Fruit fly (Drosophila melanogaster) whole organism, embryonic: ENCODE measurements around the gene CG13898.

Experiments used
- Bgb ChIP-seq: fragments of 200-800 bp; sonication (Bioruptor generic); IDR thresholded peaks from 2 replicates; pipeline ENCODE4 v1.3.6; 2022; ENCODE audit warnings: missing biosample characterization, missing genetic modification characterization; ENCODE audit not compliant: partially characterized antibody
- CG1024 ChIP-seq: fragments of 200-800 bp; sonication (Bioruptor generic); IDR thresholded peaks from 2 replicates; pipeline ENCODE4 v1.3.6; 2022; ENCODE audit warnings: missing biosample characterization, missing genetic modification characterization
- CG10979 ChIP-seq: fragments of 200-800 bp; sonication (Bioruptor generic); optimal IDR thresholded peaks from 2 replicates; lab custom pipeline; 2018; ENCODE audit warnings: missing biosample characterization, mild to moderate bottlenecking, missing genetic modification characterization, moderate library complexity
- CG11504 ChIP-seq: fragments of 200-800 bp; sonication (Bioruptor generic); optimal IDR thresholded peaks from 3 replicates; lab custom pipeline; 2019; ENCODE audit warnings: missing biosample characterization, mild to moderate bottlenecking, missing genetic modification characterization, moderate library complexity
- CG1529 ChIP-seq: fragments of 200-800 bp; sonication (Bioruptor generic); optimal IDR thresholded peaks from 3 replicates; lab custom pipeline; 2018; ENCODE audit warnings: missing biosample characterization, missing genetic modification characterization
- CG17328 ChIP-seq: fragments of 200-800 bp; sonication (Bioruptor generic); IDR thresholded peaks from 2 replicates; pipeline ENCODE4 v1.3.6; 2022; ENCODE audit warnings: missing biosample characterization, missing genetic modification characterization
- CG17359 ChIP-seq: fragments of 200-800 bp; sonication (Bioruptor generic); optimal IDR thresholded peaks from 3 replicates; lab custom pipeline; 2018; ENCODE audit warnings: missing biosample characterization, mild to moderate bottlenecking, missing genetic modification characterization, moderate library complexity
- CG17361 ChIP-seq: fragments of 200-800 bp; sonication (Bioruptor generic); IDR thresholded peaks from 3 replicates; pipeline ENCODE4 v1.3.6; 2022; ENCODE audit warnings: missing biosample characterization, missing genetic modification characterization
- CG18262 ChIP-seq: fragments of 200-800 bp; optimal IDR thresholded peaks from 3 replicates; lab custom pipeline; 2019; ENCODE audit warnings: missing biosample characterization, mild to moderate bottlenecking, missing genetic modification characterization, moderate library complexity
- CG18599 ChIP-seq: fragments of 200-800 bp; sonication (Bioruptor generic); optimal IDR thresholded peaks from 3 replicates; lab custom pipeline; 2017; ENCODE audit warnings: missing biosample characterization, missing genetic modification characterization, mild to moderate bottlenecking, moderate library complexity, missing genetic modification reagents
- CG2712 ChIP-seq: fragments of 200-800 bp; optimal IDR thresholded peaks from 3 replicates; lab custom pipeline; 2019; ENCODE audit warnings: missing biosample characterization, mild to moderate bottlenecking, missing genetic modification characterization, moderate library complexity
- CG34224 ChIP-seq: fragments of 200-800 bp; sonication (Bioruptor generic); IDR thresholded peaks from 3 replicates; pipeline ENCODE4 v1.3.6; 2022; ENCODE audit warnings: missing biosample characterization, missing genetic modification characterization; ENCODE audit not compliant: partially characterized antibody
- CG8089 ChIP-seq: fragments of 200-800 bp; sonication (Bioruptor generic); optimal IDR thresholded peaks from 3 replicates; lab custom pipeline; 2016; ENCODE audit warnings: missing biosample characterization, missing genetic modification characterization
- Dbx ChIP-seq: fragments of 200-800 bp; sonication (Bioruptor generic); IDR thresholded peaks from 3 replicates; pipeline ENCODE4 v1.3.6; 2022; ENCODE audit warnings: missing biosample characterization, missing genetic modification characterization
- Doc2 ChIP-seq: fragments of 200-800 bp; sonication (Bioruptor generic); IDR thresholded peaks from 2 replicates; pipeline ENCODE4 v1.3.6; 2022; ENCODE audit warnings: missing biosample characterization, missing genetic modification characterization
- Eip74EF ChIP-seq, 2 experiments: fragments of 200-800 bp in 1 of 2; fragments of >200 bp in 1 of 2; sonication (Bioruptor generic) in 1 of 2; optimal IDR thresholded peaks; 2 replicates each; lab custom pipeline; 2017 to 2019; ENCODE audit warnings: missing biosample characterization in 2 of 2, missing genetic modification characterization in 2 of 2, mild to moderate bottlenecking in 1 of 2, moderate library complexity in 1 of 2
- Ets65A ChIP-seq: fragments of 200-800 bp; sonication (Bioruptor generic); peaks from one replicate; lab custom pipeline; 2016; ENCODE audit warnings: missing biosample characterization, missing genetic modification characterization
- H15 ChIP-seq: fragments of 200-800 bp; sonication (Bioruptor generic); IDR thresholded peaks from 3 replicates; pipeline ENCODE4 v1.3.6; 2022; ENCODE audit warnings: missing biosample characterization, missing genetic modification characterization
- HLH3B ChIP-seq: fragments of 200-800 bp; sonication (Bioruptor generic); IDR thresholded peaks from 2 replicates; pipeline ENCODE4 v1.3.6; 2022; ENCODE audit warnings: missing biosample characterization, missing genetic modification characterization
- Hr3 ChIP-seq: fragments of 200-800 bp; sonication (Bioruptor generic); optimal IDR thresholded peaks from 3 replicates; lab custom pipeline; 2016; ENCODE audit warnings: missing biosample characterization, missing genetic modification characterization
- Hr51 ChIP-seq, 2 experiments: fragments of 200-800 bp; sonication (Bioruptor generic); optimal IDR thresholded peaks; 2 replicates in 1 of 2; 3 replicates in 1 of 2; lab custom pipeline; 2016 to 2018; ENCODE audit warnings: missing biosample characterization in 2 of 2, missing genetic modification characterization in 2 of 2, mild to moderate bottlenecking in 1 of 2, moderate library complexity in 1 of 2
- Lim3 ChIP-seq: fragments of 200-800 bp; sonication (Bioruptor generic); IDR thresholded peaks from 2 replicates; pipeline ENCODE4 v1.3.6; 2022; ENCODE audit warnings: missing biosample characterization, missing genetic modification characterization
- PHDP ChIP-seq: fragments of 200-800 bp; sonication (Bioruptor generic); optimal IDR thresholded peaks from 3 replicates; lab custom pipeline; 2018; ENCODE audit warnings: missing biosample characterization, mild to moderate bottlenecking, missing genetic modification characterization, moderate library complexity
- Ptx1 ChIP-seq: fragments of 200-800 bp; sonication (Bioruptor generic); IDR thresholded peaks from 2 replicates; pipeline ENCODE4 v1.3.6; 2022; ENCODE audit warnings: missing biosample characterization, missing genetic modification characterization
- Rx ChIP-seq: fragments of 200-800 bp; sonication (Bioruptor generic); IDR thresholded peaks from 2 replicates; pipeline ENCODE4 v1.3.6; 2022; ENCODE audit warnings: missing biosample characterization, missing genetic modification characterization
- Sox100B ChIP-seq: fragments of 200-800 bp; sonication (Bioruptor generic); optimal IDR thresholded peaks from 3 replicates; lab custom pipeline; 2018; ENCODE audit warnings: missing biosample characterization, mild to moderate bottlenecking, missing genetic modification characterization
- Sox102F ChIP-seq: fragments of 200-800 bp; sonication (Bioruptor generic); optimal IDR thresholded peaks from 2 replicates; lab custom pipeline; 2018; ENCODE audit warnings: missing biosample characterization, mild to moderate bottlenecking, missing genetic modification characterization, moderate library complexity
- Usf ChIP-seq: fragments of 200-800 bp; sonication (Bioruptor generic); optimal IDR thresholded peaks from 2 replicates; lab custom pipeline; 2017; ENCODE audit warnings: missing genotype, missing biosample characterization, missing genetic modification characterization
- az2 ChIP-seq: fragments of 200-800 bp; sonication (Bioruptor generic); optimal IDR thresholded peaks from 3 replicates; lab custom pipeline; 2016; ENCODE audit warnings: missing biosample characterization, missing genetic modification characterization
- br ChIP-seq: fragments of >200 bp; optimal IDR thresholded peaks from 2 replicates; lab custom pipeline; 2017
- fu2 ChIP-seq: fragments of 200-800 bp; sonication (Bioruptor generic); optimal IDR thresholded peaks from 2 replicates; lab custom pipeline; 2016; ENCODE audit warnings: missing biosample characterization, missing genetic modification characterization
- gcm ChIP-seq: fragments of 200-800 bp; sonication (Bioruptor generic); optimal IDR thresholded peaks from 2 replicates; lab custom pipeline; 2019; ENCODE audit warnings: missing biosample characterization, mild to moderate bottlenecking, missing genetic modification characterization, moderate library complexity
- her ChIP-seq: fragments of 200-800 bp; sonication (Bioruptor generic); optimal IDR thresholded peaks from 2 replicates; lab custom pipeline; 2016; ENCODE audit warnings: missing biosample characterization, missing genetic modification characterization
- hkb ChIP-seq, 2 experiments: fragments of 200-800 bp in 1 of 2; fragments of >200 bp in 1 of 2; sonication (Bioruptor generic) in 1 of 2; IDR thresholded peaks in 1 of 2; optimal IDR thresholded peaks in 1 of 2; 2 replicates each; pipeline versions ENCODE4 v1.3.6 to Lab custom; 2017 to 2022; ENCODE audit warnings: missing biosample characterization in 1 of 2, missing genetic modification characterization in 1 of 2
- jing ChIP-seq: fragments of 200-800 bp; sonication (Bioruptor generic); optimal IDR thresholded peaks from 2 replicates; lab custom pipeline; 2018; ENCODE audit warnings: missing biosample characterization, mild to moderate bottlenecking, missing genetic modification characterization
- nom ChIP-seq: fragments of 200-800 bp; sonication (Bioruptor generic); optimal IDR thresholded peaks from 2 replicates; lab custom pipeline; 2017; ENCODE audit warnings: missing biosample characterization, missing genetic modification characterization, mild to moderate bottlenecking, moderate library complexity, missing genetic modification reagents
- phol ChIP-seq: fragments of 200-800 bp; sonication (Bioruptor generic); optimal IDR thresholded peaks from 3 replicates; lab custom pipeline; 2018; ENCODE audit warnings: missing biosample characterization, mild to moderate bottlenecking, missing genetic modification characterization, moderate library complexity
- row ChIP-seq: fragments of 200-800 bp; sonication (Bioruptor generic); IDR thresholded peaks from 3 replicates; pipeline ENCODE4 v1.3.6; 2022; ENCODE audit warnings: missing biosample characterization, missing genetic modification characterization
- sc ChIP-seq, 3 experiments: fragments of >200 bp in 2 of 3; fragments of 200-800 bp in 1 of 3; sonication (Bioruptor generic) in 1 of 3; optimal IDR thresholded peaks; 2 replicates in 2 of 3; 3 replicates in 1 of 3; lab custom pipeline; 2017; ENCODE audit warnings: mild to moderate bottlenecking in 1 of 3, missing biosample characterization in 1 of 3, missing genetic modification characterization in 1 of 3, missing genetic modification reagents in 1 of 3
- sens ChIP-seq: fragments of 200-800 bp; sonication (Bioruptor generic); peaks from one replicate; lab custom pipeline; 2016; ENCODE audit warnings: missing biosample characterization, missing genetic modification characterization
- slp2 ChIP-seq: fragments of 200-800 bp; sonication (Bioruptor generic); optimal IDR thresholded peaks from 2 replicates; lab custom pipeline; 2016; ENCODE audit warnings: missing biosample characterization, missing genetic modification characterization
- tap ChIP-seq: fragments of 200-800 bp; optimal IDR thresholded peaks from 3 replicates; lab custom pipeline; 2019; ENCODE audit warnings: missing biosample characterization, mild to moderate bottlenecking, missing genetic modification characterization, moderate library complexity
- vvl ChIP-seq: fragments of 200-800 bp; sonication (Bioruptor generic); IDR thresholded peaks from 2 replicates; pipeline ENCODE4 v1.3.6; 2022; ENCODE audit warnings: missing biosample characterization, missing genetic modification characterization

CG13898 gene

dm6 chr3L:813229-813837 lies 9.5 kb upstream of the CG13898 start (continued):
- TF ChIP-seq CG11504 (tag; lab: Kevin White, UChicago) (peak; percentile 43), CG1529 (GFP tag; lab: Kevin White, UChicago) (no peak), CG8089 (GFP tag; lab: Kevin White, UChicago) (no peak), Ets65A (peak; percentile 24), HLH3B (GFP tag; lab: Robert Waterston, UW) (peak; percentile 43; the same call in 1 of the 2 replicates), Sox100B (GFP tag; lab: Kevin White, UChicago) (no peak), sens (GFP tag; lab: Kevin White, UChicago) (peak; percentile 92), Rx (GFP tag; lab: Robert Waterston, UW) (0 out of 2 replicates have a peak, but pooled peaks have one; percentile 29), CG17328 (GFP tag; lab: Robert Waterston, UW) (0 out of 2 replicates have a peak, but pooled peaks have one; percentile 30), hkb (optimal IDR thresholded peaks at IDR 0.05; lab: Kevin White, UChicago) (no peak), hkb (GFP tag; IDR thresholded peaks at IDR 0.05; lab: Robert Waterston, UW) (0 out of 2 replicates have a peak, but pooled peaks have one; percentile 18), tap (tag; lab: Kevin White, UChicago) (peak; percentile 1), Usf (GFP tag; lab: Kevin White, UChicago) (no peak), CG1024 (GFP tag; lab: Robert Waterston, UW) (peak; percentile 8; the same call in 1 of the 2 replicates), Sox102F (GFP tag; lab: Kevin White, UChicago) (peak; percentile 56), CG17359 (tag; lab: Kevin White, UChicago) (peak; percentile 48), CG34224 (no peak), her (no peak), Hr3 (GFP tag; lab: Kevin White, UChicago) (no peak), CG17361 (GFP tag; lab: Robert Waterston, UW) (0 out of 3 replicates have a peak, but pooled peaks have one; percentile 14), Ptx1 (0 out of 2 replicates have a peak, but pooled peaks have one; percentile 26), phol (peak; percentile 32), nom (peak; percentile 58), CG18599 (GFP tag; lab: Kevin White, UChicago) (no peak), az2 (GFP tag; lab: Kevin White, UChicago) (peak; percentile 16), H15 (no peak), slp2 (GFP tag; lab: Kevin White, UChicago) (peak; percentile 1), fu2 (no peak), Dbx (no peak), br (lab: Kevin White, UChicago) (no peak), vvl (GFP tag; lab: Robert Waterston, UW) (0 out of 2 replicates have a peak, but pooled peaks have one; percentile 30), CG18262 (peak; percentile 42), CG10979 (tag; lab: Kevin White, UChicago) (peak; percentile 19), jing (GFP tag; lab: Kevin White, UChicago) (no peak), Hr51 (GFP tag; optimal IDR thresholded peaks at IDR 0.05; lab: Kevin White, UChicago) (peak in 1 of 2 experiments; percentile 15), Doc2 (GFP tag; lab: Robert Waterston, UW) (no peak), row (peak; percentile 23; the same call in 1 of the 3 replicates), gcm (peak; percentile 7), CG2712 (tag; lab: Kevin White, UChicago) (peak; percentile 23), PHDP (tag; lab: Kevin White, UChicago) (no peak), sc (optimal IDR thresholded peaks at IDR 0.05; lab: Kevin White, UChicago) (no peak), sc (GFP tag; optimal IDR thresholded peaks at IDR 0.05; lab: Kevin White, UChicago) (peak; percentile 14), Lim3 (peak; percentile 29; the same call in 1 of the 2 replicates), Eip74EF (GFP tag; optimal IDR thresholded peaks at IDR 0.05; lab: Kevin White, UChicago) (no peak), Bgb (GFP tag; lab: Robert Waterston, UW) (no peak)
